Fruit fly (Drosophila melanogaster) whole organism, embryonic: ENCODE data around the gene aru.

Source experiments
- CG10147 ChIP-seq: fragments of 200-800 bp; sonication (Bioruptor generic); optimal IDR thresholded peaks from 2 replicates; lab custom pipeline; 2019; ENCODE audit warnings: missing biosample characterization, mild to moderate bottlenecking, missing genetic modification characterization, moderate library complexity
- CG10959 ChIP-seq: fragments of 200-800 bp; sonication (Bioruptor generic); IDR thresholded peaks from 2 replicates; pipeline ENCODE4 v1.3.6; 2022; ENCODE audit warnings: missing biosample characterization, missing genetic modification characterization
- CG11504 ChIP-seq: fragments of 200-800 bp; sonication (Bioruptor generic); optimal IDR thresholded peaks from 3 replicates; lab custom pipeline; 2019; ENCODE audit warnings: missing biosample characterization, mild to moderate bottlenecking, missing genetic modification characterization, moderate library complexity
- CG11723 ChIP-seq: fragments of 200-800 bp; sonication (Bioruptor generic); optimal IDR thresholded peaks from 2 replicates; lab custom pipeline; 2017; ENCODE audit warnings: missing biosample characterization, mild to moderate bottlenecking, missing genetic modification characterization
- CG12219 ChIP-seq: fragments of 200-800 bp; sonication (Bioruptor generic); optimal IDR thresholded peaks from 3 replicates; lab custom pipeline; 2018; ENCODE audit warnings: missing biosample characterization, mild to moderate bottlenecking, missing genetic modification characterization
- CG12391 ChIP-seq: fragments of 200-800 bp; sonication (Bioruptor generic); optimal IDR thresholded peaks from 3 replicates; lab custom pipeline; 2018; ENCODE audit warnings: missing biosample characterization, mild to moderate bottlenecking, missing genetic modification characterization, moderate library complexity
- CG13424 ChIP-seq: fragments of 200-800 bp; sonication (Bioruptor generic); optimal IDR thresholded peaks from 2 replicates; lab custom pipeline; 2019; ENCODE audit warnings: missing biosample characterization, mild to moderate bottlenecking, missing genetic modification characterization, moderate library complexity
- CG14860 ChIP-seq: fragments of 200-800 bp; sonication (Bioruptor generic); IDR thresholded peaks from 3 replicates; pipeline ENCODE4 v1.3.6; 2022; ENCODE audit warnings: missing biosample characterization, missing genetic modification characterization; ENCODE audit not compliant: partially characterized antibody
- CG15073 ChIP-seq: fragments of 200-800 bp; sonication (Bioruptor generic); optimal IDR thresholded peaks from 2 replicates; lab custom pipeline; 2016; ENCODE audit warnings: missing biosample characterization, missing genetic modification characterization
- CG15479 ChIP-seq: fragments of 200-800 bp; sonication (Bioruptor generic); optimal IDR thresholded peaks from 3 replicates; lab custom pipeline; 2019; ENCODE audit warnings: missing biosample characterization, mild to moderate bottlenecking, missing genetic modification characterization, moderate library complexity
- CG16813 ChIP-seq: fragments of 200-800 bp; sonication (Bioruptor generic); IDR thresholded peaks from 3 replicates; pipeline ENCODE4 v1.3.6; 2022; ENCODE audit warnings: missing biosample characterization, missing genetic modification characterization; ENCODE audit not compliant: partially characterized antibody
- CG17186 ChIP-seq: fragments of 200-800 bp; sonication (Bioruptor generic); optimal IDR thresholded peaks from 3 replicates; lab custom pipeline; 2017; ENCODE audit warnings: missing biosample characterization, missing genetic modification reagents, missing genetic modification characterization
- CG17328 ChIP-seq: fragments of 200-800 bp; sonication (Bioruptor generic); IDR thresholded peaks from 2 replicates; pipeline ENCODE4 v1.3.6; 2022; ENCODE audit warnings: missing biosample characterization, missing genetic modification characterization
- CG1832 ChIP-seq: fragments of 200-800 bp; sonication (Bioruptor generic); optimal IDR thresholded peaks from 2 replicates; lab custom pipeline; 2017; ENCODE audit warnings: missing biosample characterization, mild to moderate bottlenecking, missing genetic modification characterization, inconsistent platforms
- CG4282 ChIP-seq: fragments of 200-800 bp; sonication (Bioruptor generic); optimal IDR thresholded peaks from 2 replicates; lab custom pipeline; 2016; ENCODE audit warnings: missing biosample characterization, missing genetic modification characterization
- CG4820 ChIP-seq: fragments of 200-800 bp; sonication (Bioruptor generic); optimal IDR thresholded peaks from 3 replicates; lab custom pipeline; 2016; ENCODE audit warnings: missing biosample characterization, missing genetic modification characterization
- CG7271 ChIP-seq: fragments of 200-800 bp; sonication (Bioruptor generic); optimal IDR thresholded peaks from 2 replicates; lab custom pipeline; 2018; ENCODE audit warnings: missing biosample characterization, mild to moderate bottlenecking, missing genetic modification characterization, moderate library complexity
- CTCF ChIP-seq: fragments of 200-800 bp; sonication (Bioruptor generic); optimal IDR thresholded peaks from 2 replicates; lab custom pipeline; 2017; ENCODE audit warnings: missing biosample characterization, mild to moderate bottlenecking, missing genetic modification characterization, moderate library complexity
- D19B ChIP-seq: fragments of 200-800 bp; sonication (Bioruptor generic); optimal IDR thresholded peaks from 2 replicates; lab custom pipeline; 2017; ENCODE audit warnings: missing biosample characterization, mild to moderate bottlenecking, missing genetic modification characterization
- Eip74EF ChIP-seq, 2 experiments: fragments of 200-800 bp in 1 of 2; fragments of >200 bp in 1 of 2; sonication (Bioruptor generic) in 1 of 2; optimal IDR thresholded peaks; 2 replicates each; lab custom pipeline; 2017 to 2019; ENCODE audit warnings: missing biosample characterization in 2 of 2, missing genetic modification characterization in 2 of 2, mild to moderate bottlenecking in 1 of 2, moderate library complexity in 1 of 2
- Kr ChIP-seq: fragments of 200-800 bp; sonication (Bioruptor generic); optimal IDR thresholded peaks from 2 replicates; lab custom pipeline; 2017; ENCODE audit warnings: missing biosample characterization, mild to moderate bottlenecking, missing genetic modification characterization
- NFAT ChIP-seq: fragments of 200-800 bp; sonication (Bioruptor generic); IDR thresholded peaks from 2 replicates; pipeline ENCODE4 v1.3.6; 2022; ENCODE audit warnings: missing biosample characterization, missing genetic modification characterization
- Nf-YC ChIP-seq: fragments of 200-800 bp; optimal IDR thresholded peaks from 3 replicates; lab custom pipeline; 2019; ENCODE audit warnings: missing biosample characterization, mild to moderate bottlenecking, missing genetic modification characterization, moderate library complexity
- Oaz ChIP-seq: fragments of 200-800 bp; sonication (Bioruptor generic); IDR thresholded peaks from 2 replicates; pipeline ENCODE4 v1.3.6; 2022; ENCODE audit warnings: missing biosample characterization, missing genetic modification characterization
- Scr ChIP-seq: fragments of 200-800 bp; sonication (Bioruptor generic); IDR thresholded peaks from 2 replicates; pipeline ENCODE4 v1.3.6; 2022; ENCODE audit warnings: missing biosample characterization, missing genetic modification characterization; ENCODE audit not compliant: partially characterized antibody
- Stat92E ChIP-seq, 3 experiments: fragments of >200 bp in 2 of 3; fragments of 200-800 bp in 1 of 3; sonication (Bioruptor generic) in 1 of 3; optimal IDR thresholded peaks; 2 replicates each; lab custom pipeline; 2017 to 2019; ENCODE audit warnings: missing biosample characterization in 3 of 3, missing genetic modification characterization in 3 of 3, mild to moderate bottlenecking in 1 of 3, moderate library complexity in 1 of 3
- Vsx1 ChIP-seq: fragments of 200-800 bp; sonication (Bioruptor generic); optimal IDR thresholded peaks from 2 replicates; lab custom pipeline; 2017; ENCODE audit warnings: missing biosample characterization, mild to moderate bottlenecking, missing genetic modification characterization, missing genetic modification reagents
- Xrp1 ChIP-seq: fragments of 200-800 bp; sonication (Bioruptor generic); IDR thresholded peaks from 2 replicates; pipeline ENCODE4 v1.3.6; 2022; ENCODE audit warnings: missing biosample characterization, missing genetic modification characterization
- ase ChIP-seq: fragments of 200-800 bp; sonication (Bioruptor generic); IDR thresholded peaks from 3 replicates; pipeline ENCODE4 v1.3.6; 2022; ENCODE audit warnings: missing biosample characterization, missing genetic modification characterization
- chm ChIP-seq: fragments of 200-800 bp; sonication (Bioruptor generic); IDR thresholded peaks from 2 replicates; pipeline ENCODE4 v1.3.6; 2022; ENCODE audit warnings: missing biosample characterization, missing genetic modification characterization
- dpn ChIP-seq, 2 experiments: fragments of 200-800 bp; sonication (Bioruptor generic); optimal IDR thresholded peaks; 3 replicates each; lab custom pipeline; 2016; ENCODE audit warnings: missing biosample characterization in 2 of 2, missing genetic modification characterization in 2 of 2
- esg ChIP-seq: fragments of 200-800 bp; sonication (Bioruptor generic); conservative IDR thresholded peaks from 2 replicates; pipeline ENCODE4 v1.3.6; 2022; ENCODE audit warnings: missing biosample characterization, missing genetic modification characterization
- eyg ChIP-seq: fragments of 200-800 bp; sonication (Bioruptor generic); optimal IDR thresholded peaks from 3 replicates; lab custom pipeline; 2016; ENCODE audit warnings: missing biosample characterization, missing genetic modification characterization
- fd64A ChIP-seq: fragments of 200-800 bp; sonication (Bioruptor generic); optimal IDR thresholded peaks from 3 replicates; lab custom pipeline; 2018; ENCODE audit warnings: missing biosample characterization, mild to moderate bottlenecking, missing genetic modification characterization
- fd96Cb ChIP-seq: fragments of 200-800 bp; sonication (Bioruptor generic); optimal IDR thresholded peaks from 2 replicates; lab custom pipeline; 2018; ENCODE audit warnings: missing biosample characterization, mild to moderate bottlenecking, missing genetic modification characterization, moderate library complexity
- kah ChIP-seq: fragments of 200-800 bp; sonication (Bioruptor generic); optimal IDR thresholded peaks from 2 replicates; lab custom pipeline; 2018; ENCODE audit warnings: missing biosample characterization, mild to moderate bottlenecking, missing genetic modification characterization
- ken ChIP-seq: fragments of 200-800 bp; sonication (Bioruptor generic); IDR thresholded peaks from 3 replicates; pipeline ENCODE4 v1.3.6; 2022; ENCODE audit warnings: missing biosample characterization, missing genetic modification characterization
- mam ChIP-seq: fragments of 200-800 bp; sonication (Bioruptor generic); optimal IDR thresholded peaks from 3 replicates; lab custom pipeline; 2016; ENCODE audit warnings: missing biosample characterization, missing genetic modification characterization
- prd ChIP-seq, 3 experiments: fragments of >200 bp in 2 of 3; fragments of 200-800 bp in 1 of 3; sonication (Bioruptor generic) in 1 of 3; optimal IDR thresholded peaks in 2 of 3; IDR thresholded peaks in 1 of 3; 2 replicates in 2 of 3; 3 replicates in 1 of 3; pipeline versions ENCODE4 v1.3.6 to Lab custom; 2017 to 2022; ENCODE audit warnings: missing biosample characterization in 1 of 3, missing genetic modification characterization in 1 of 3
- psq ChIP-seq: fragments of 200-800 bp; sonication (Bioruptor generic); optimal IDR thresholded peaks from 2 replicates; lab custom pipeline; 2017; ENCODE audit warnings: missing biosample characterization, missing genetic modification characterization
- sc ChIP-seq, 3 experiments: fragments of >200 bp in 2 of 3; fragments of 200-800 bp in 1 of 3; sonication (Bioruptor generic) in 1 of 3; optimal IDR thresholded peaks; 2 replicates in 2 of 3; 3 replicates in 1 of 3; lab custom pipeline; 2017; ENCODE audit warnings: mild to moderate bottlenecking in 1 of 3, missing biosample characterization in 1 of 3, missing genetic modification characterization in 1 of 3, missing genetic modification reagents in 1 of 3
- scrt ChIP-seq: fragments of 200-800 bp; sonication (Bioruptor generic); optimal IDR thresholded peaks from 2 replicates; lab custom pipeline; 2018; ENCODE audit warnings: missing biosample characterization, mild to moderate bottlenecking, missing genetic modification characterization, moderate library complexity
- sens-2 ChIP-seq: fragments of 200-800 bp; sonication (Bioruptor generic); IDR thresholded peaks from 2 replicates; pipeline ENCODE4 v1.3.6; 2022; ENCODE audit warnings: missing biosample characterization, missing genetic modification characterization
- sna ChIP-seq: fragments of 200-800 bp; sonication (Bioruptor generic); IDR thresholded peaks from 2 replicates; pipeline ENCODE4 v1.3.6; 2022; ENCODE audit warnings: missing biosample characterization, missing genetic modification characterization; ENCODE audit not compliant: partially characterized antibody
- so ChIP-seq: fragments of 200-800 bp; sonication (Bioruptor generic); IDR thresholded peaks from 3 replicates; pipeline ENCODE4 v1.3.6; 2022; ENCODE audit warnings: missing biosample characterization, missing genetic modification characterization
- sug ChIP-seq: fragments of 200-800 bp; optimal IDR thresholded peaks from 2 replicates; lab custom pipeline; 2019; ENCODE audit warnings: missing biosample characterization, mild to moderate bottlenecking, missing genetic modification characterization, moderate library complexity
- z ChIP-seq: fragments of 200-800 bp; sonication (Bioruptor generic); IDR thresholded peaks from 3 replicates; pipeline ENCODE4 v1.3.6; 2022; ENCODE audit warnings: missing biosample characterization, missing genetic modification characterization
- zf30C ChIP-seq: fragments of 200-800 bp; sonication (Bioruptor generic); optimal IDR thresholded peaks from 3 replicates; lab custom pipeline; 2018; ENCODE audit warnings: missing biosample characterization, mild to moderate bottlenecking, missing genetic modification characterization

Gene aru

dm6 chr2L:850727-851257 is 17.4 kb downstream of the aru start, which contains the start of gene drongo (continued):
- TF ChIP-seq CG14860 (GFP tag; lab: Robert Waterston, UW) = 0 out of 3 replicates have a peak, but pooled peaks have one; percentile 48
- peak; percentile 48 for TF ChIP-seq CG11504
- TF ChIP-seq D19B (GFP tag; lab: Kevin White, UChicago) = no peak
- TF ChIP-seq z (GFP tag; lab: Robert Waterston, UW) = no peak
- TF ChIP-seq CG10959 (GFP tag; lab: Robert Waterston, UW) = no peak
- peak; percentile 94 for TF ChIP-seq CG15479 (GFP tag; lab: Kevin White, UChicago)
- peak; percentile 50; the same call in 1 of the 3 replicates for TF ChIP-seq so
- peak in 1 of 2 experiments; percentile 10 for TF ChIP-seq Eip74EF (GFP tag; optimal IDR thresholded peaks at IDR 0.05; lab: Kevin White, UChicago)
- peak; percentile 52; the same call in 1 of the 2 replicates for TF ChIP-seq sna (GFP tag; lab: Robert Waterston, UW)
- no peak for TF ChIP-seq Kr (GFP tag; lab: Kevin White, UChicago)
- TF ChIP-seq Oaz = no peak
- TF ChIP-seq kah (GFP tag; lab: Kevin White, UChicago) = peak; percentile 83
- TF ChIP-seq Stat92E (GFP tag; optimal IDR thresholded peaks at IDR 0.05; lab: Kevin White, UChicago) = peak in 1 of 3 experiments; percentile 79
- TF ChIP-seq NFAT (GFP tag; lab: Robert Waterston, UW) = peak; percentile 47; the same call in 1 of the 2 replicates
- TF ChIP-seq CG17186 = peak; percentile 58
- TF ChIP-seq ken (GFP tag; lab: Robert Waterston, UW) = peak; percentile 59; the same call in 1 of the 3 replicates
- peak; percentile 13 for TF ChIP-seq CG13424 (tag; lab: Kevin White, UChicago)
- no peak for TF ChIP-seq fd96Cb
- TF ChIP-seq sc (optimal IDR thresholded peaks at IDR 0.05; lab: Kevin White, UChicago) = no peak
- no peak for TF ChIP-seq sc (GFP tag; optimal IDR thresholded peaks at IDR 0.05; lab: Kevin White, UChicago)
- no peak for TF ChIP-seq eyg (GFP tag; lab: Kevin White, UChicago)
- peak; percentile 50; the same call in 1 of the 3 replicates for TF ChIP-seq CG16813
- TF ChIP-seq dpn (GFP tag; optimal IDR thresholded peaks at IDR 0.05; lab: Kevin White, UChicago) = peak in 1 of 2 experiments; percentile 44
- TF ChIP-seq CG11723 (GFP tag; lab: Kevin White, UChicago) = no peak
- 0 out of 2 replicates have a peak, but pooled peaks have one; percentile 30 for TF ChIP-seq Xrp1
- no peak for TF ChIP-seq mam (GFP tag; lab: Kevin White, UChicago)
- no peak for TF ChIP-seq sens-2 (GFP tag; lab: Robert Waterston, UW)
- peak; percentile 45 for TF ChIP-seq scrt (GFP tag; lab: Kevin White, UChicago)
- TF ChIP-seq chm (GFP tag; lab: Robert Waterston, UW) = peak; percentile 87
- no peak for TF ChIP-seq CG15073 (GFP tag; lab: Kevin White, UChicago)
- TF ChIP-seq Vsx1 (GFP tag; lab: Kevin White, UChicago) = peak; percentile 9
- TF ChIP-seq Nf-YC = peak; percentile 60
- no peak for TF ChIP-seq CG4282 (GFP tag; lab: Kevin White, UChicago)
- TF ChIP-seq CG4820 = no peak
- TF ChIP-seq ase (GFP tag; lab: Robert Waterston, UW) = no peak
- no peak for TF ChIP-seq esg (GFP tag; lab: Robert Waterston, UW)
- no peak for TF ChIP-seq CG10147
- peak; percentile 45 for TF ChIP-seq fd64A (GFP tag; lab: Kevin White, UChicago)
- TF ChIP-seq CG17328 (GFP tag; lab: Robert Waterston, UW) = peak; percentile 32; the same call in 1 of the 2 replicates
- no peak for TF ChIP-seq prd (optimal IDR thresholded peaks at IDR 0.05; lab: Kevin White, UChicago)
- 0 out of 3 replicates have a peak, but pooled peaks have one; percentile 15 for TF ChIP-seq prd (GFP tag; IDR thresholded peaks at IDR 0.05; lab: Robert Waterston, UW)
- TF ChIP-seq psq (GFP tag; lab: Kevin White, UChicago) = peak; percentile 34
- peak; percentile 61 for TF ChIP-seq CG12391 (tag; lab: Kevin White, UChicago)
- TF ChIP-seq sug (tag; lab: Kevin White, UChicago) = peak; percentile 57
- TF ChIP-seq Scr (GFP tag; lab: Robert Waterston, UW) = no peak; the same call in none of the 2 replicates
- peak; percentile 38 for TF ChIP-seq zf30C (GFP tag; lab: Kevin White, UChicago)
- TF ChIP-seq CG7271 (tag; lab: Kevin White, UChicago) = no peak
- TF ChIP-seq CG1832 (GFP tag; lab: Kevin White, UChicago) = no peak
- no peak for TF ChIP-seq CG12219 (GFP tag; lab: Kevin White, UChicago)
- TF ChIP-seq CTCF (GFP tag; lab: Kevin White, UChicago) = peak; percentile 45
